Worm (Caenorhabditis elegans) whole organism, L1 larva: ENCODE measurements around the gene C33H5.1.

Experiments used
- Y116A8C.19 ChIP-seq: sonication (generic microtip); optimal IDR thresholded peaks from 2 replicates; lab custom pipeline; 2016; ENCODE audit warnings: missing compliant biosample characterization, missing genetic modification characterization, borderline replicate concordance
- ama-1 ChIP-seq: fragments of 150-350 bp; optimal IDR thresholded peaks from 2 replicates; lab custom pipeline; 2014
- blmp-1 ChIP-seq: fragments of 150-350 bp; optimal IDR thresholded peaks from 2 replicates; lab custom pipeline; 2014; ENCODE audit warnings: missing biosample characterization, missing genetic modification characterization
- ceh-8 ChIP-seq: fragments of 200-800 bp; sonication (Bioruptor generic); optimal IDR thresholded peaks from 2 replicates; lab custom pipeline; 2018; ENCODE audit warnings: mild to moderate bottlenecking, missing genetic modification characterization, moderate library complexity, missing compliant biosample characterization
- ceh-82 ChIP-seq, 3 experiments: fragments of 150-350 bp in 1 of 3; sonication (generic microtip) in 2 of 3; optimal IDR thresholded peaks; 2 replicates each; lab custom pipeline; 2014 to 2017; ENCODE audit warnings: missing biosample characterization in 3 of 3, missing genetic modification characterization in 3 of 3
- ceh-88 ChIP-seq: fragments of 200-800 bp; sonication (Bioruptor generic); IDR thresholded peaks from 2 replicates; pipeline ENCODE4 v1.3.6; 2022; ENCODE audit warnings: missing genetic modification characterization, missing compliant biosample characterization
- ceh-90 ChIP-seq: sonication (generic microtip); optimal IDR thresholded peaks from 2 replicates; lab custom pipeline; 2016; ENCODE audit warnings: missing genetic modification characterization, missing compliant biosample characterization
- dpl-1 ChIP-seq, 3 experiments: fragments of 150-350 bp in 2 of 3; sonication (generic microtip) in 1 of 3; optimal IDR thresholded peaks; 2 replicates each; lab custom pipeline; 2014 to 2017; ENCODE audit warnings: missing biosample characterization in 3 of 3, missing genetic modification characterization in 3 of 3, missing genetic modification reagents in 3 of 3
- dsc-1 ChIP-seq: sonication (generic microtip); optimal IDR thresholded peaks from 2 replicates; lab custom pipeline; 2016; ENCODE audit warnings: mild to moderate bottlenecking, missing genetic modification characterization, missing compliant biosample characterization
- efl-1 ChIP-seq, 4 experiments: fragments of 150-350 bp; optimal IDR thresholded peaks in 3 of 4; peaks in 1 of 4; 1 replicate in 1 of 4; 2 replicates in 3 of 4; lab custom pipeline; 2014; ENCODE audit warnings: missing biosample characterization in 2 of 4, missing genetic modification characterization in 2 of 4, missing genetic modification reagents in 2 of 4
- egl-13 ChIP-seq: sonication (generic microtip); optimal IDR thresholded peaks from 2 replicates; lab custom pipeline; 2016; ENCODE audit warnings: missing genotype, missing genetic modification reagents, missing genetic modification characterization, missing compliant biosample characterization
- elt-2 ChIP-seq: sonication (generic microtip); optimal IDR thresholded peaks from 2 replicates; lab custom pipeline; 2016; ENCODE audit warnings: missing genetic modification characterization, mild to moderate bottlenecking, inconsistent platforms, missing compliant biosample characterization, missing genetic modification reagents
- elt-3 ChIP-seq, 6 experiments: fragments of 150-350 bp in 1 of 6; sonication (generic microtip); optimal IDR thresholded peaks; 2 replicates each; lab custom pipeline; 2017 to 2018; ENCODE audit warnings: missing biosample characterization in 6 of 6, missing genetic modification characterization in 6 of 6, inconsistent platforms in 1 of 6
- ets-5 ChIP-seq: fragments of 200-800 bp; sonication (Bioruptor generic); IDR thresholded peaks from 2 replicates; pipeline ENCODE4 v1.3.6; 2022; ENCODE audit warnings: missing genetic modification characterization, missing compliant biosample characterization
- hlh-17 ChIP-seq: fragments of 200-800 bp; sonication (Bioruptor generic); optimal IDR thresholded peaks from 2 replicates; lab custom pipeline; 2018; ENCODE audit warnings: missing genetic modification characterization, mild to moderate bottlenecking, missing compliant biosample characterization, moderate library complexity, borderline replicate concordance
- irx-1 ChIP-seq: sonication (generic microtip); optimal IDR thresholded peaks from 2 replicates; lab custom pipeline; 2016; ENCODE audit warnings: missing genetic modification characterization, missing compliant biosample characterization
- isw-1 ChIP-seq: fragments of 200-800 bp; sonication (Bioruptor generic); IDR thresholded peaks from 2 replicates; pipeline ENCODE4 v1.3.6; 2022; ENCODE audit warnings: missing genetic modification characterization, missing compliant biosample characterization
- lin-13 ChIP-seq: fragments of 150-350 bp; optimal IDR thresholded peaks from 2 replicates; lab custom pipeline; 2014; ENCODE audit warnings: missing biosample characterization, missing genetic modification reagents, missing genetic modification characterization
- lin-35 ChIP-seq, 2 experiments: fragments of 150-350 bp; optimal IDR thresholded peaks; 2 replicates each; lab custom pipeline; 2014; ENCODE audit warnings: missing biosample characterization in 2 of 2, missing genetic modification characterization in 2 of 2, missing genetic modification reagents in 2 of 2
- lin-39 ChIP-seq: fragments of 150-350 bp; optimal IDR thresholded peaks from 2 replicates; lab custom pipeline; 2014; ENCODE audit warnings: missing biosample characterization, missing genetic modification reagents, missing genetic modification characterization
- mep-1 ChIP-seq: fragments of 150-350 bp; optimal IDR thresholded peaks from 2 replicates; lab custom pipeline; 2014; ENCODE audit warnings: missing biosample characterization, missing genetic modification characterization
- nhr-12 ChIP-seq: sonication (generic microtip); optimal IDR thresholded peaks from 2 replicates; lab custom pipeline; 2017; ENCODE audit warnings: missing biosample characterization, missing genetic modification characterization
- nhr-19 ChIP-seq: fragments of 200-800 bp; sonication (Bioruptor generic); conservative IDR thresholded peaks from 2 replicates; pipeline ENCODE4 v1.3.6; 2022; ENCODE audit warnings: missing genetic modification characterization, missing compliant biosample characterization
- nhr-20 ChIP-seq: sonication (generic microtip); optimal IDR thresholded peaks from 2 replicates; lab custom pipeline; 2016; ENCODE audit warnings: mild to moderate bottlenecking, missing genetic modification characterization, missing compliant biosample characterization
- nhr-237 ChIP-seq: fragments of 150-350 bp; optimal IDR thresholded peaks from 2 replicates; lab custom pipeline; 2014; ENCODE audit warnings: missing biosample characterization, missing genetic modification characterization
- nhr-47 ChIP-seq: sonication (generic microtip); optimal IDR thresholded peaks from 2 replicates; lab custom pipeline; 2016; ENCODE audit warnings: mild to moderate bottlenecking, missing genetic modification characterization, moderate library complexity, missing compliant biosample characterization
- nhr-85 ChIP-seq: sonication (generic microtip); peaks from one replicate; lab custom pipeline; 2016; ENCODE audit warnings: missing genetic modification characterization, inconsistent platforms, missing compliant biosample characterization
- skn-1 ChIP-seq: fragments of 150-350 bp; optimal IDR thresholded peaks from 2 replicates; lab custom pipeline; 2014; ENCODE audit warnings: missing biosample characterization, missing genetic modification characterization
- snu-23 ChIP-seq: sonication (generic microtip); optimal IDR thresholded peaks from 2 replicates; lab custom pipeline; 2016; ENCODE audit warnings: missing genetic modification characterization, missing compliant biosample characterization
- tbx-2 ChIP-seq: sonication (generic microtip); optimal IDR thresholded peaks from 2 replicates; lab custom pipeline; 2016; ENCODE audit warnings: missing genetic modification characterization, missing compliant biosample characterization
- unc-30 ChIP-seq: sonication (generic microtip); optimal IDR thresholded peaks from 2 replicates; lab custom pipeline; 2017; ENCODE audit warnings: missing biosample characterization, missing genetic modification characterization
- zag-1 ChIP-seq: fragments of 150-350 bp; optimal IDR thresholded peaks from 2 replicates; lab custom pipeline; 2014; ENCODE audit warnings: missing biosample characterization, missing genetic modification characterization

Gene C33H5.1

ce11 chrIV:7845585-7845984, 36.9 kb downstream of the C33H5.1 start (continued):
- TF ChIP-seq elt-2 (tag; lab: Kevin White, UChicago) (peak; percentile 30), nhr-85 (tag; lab: Kevin White, UChicago) (peak; percentile 89), ceh-90 (tag; lab: Kevin White, UChicago) (no peak), ceh-8 (GFP tag; lab: Kevin White, UChicago) (peak; percentile 51)

ce11 chrIV:7846386-7846785, 37.7 kb downstream of the C33H5.1 start, which contains the start of gene C06A6.2:
Gene C06A6.2 (plus strand): TSS chrIV:7846622.
- TF ChIP-seq ceh-90 (tag; lab: Kevin White, UChicago): no peak
- TF ChIP-seq mep-1 (tag; lab: Kevin White, UChicago): peak; percentile 5
- no peak for TF ChIP-seq Y116A8C.19 (tag; lab: Kevin White, UChicago)
- TF ChIP-seq ceh-88 (GFP tag; lab: Robert Waterston, UW): no peak
- TF ChIP-seq lin-13 (GFP tag; lab: Kevin White, UChicago): no peak
- TF ChIP-seq nhr-237 (tag; lab: Kevin White, UChicago): no peak
- TF ChIP-seq ets-5 (GFP tag; lab: Robert Waterston, UW): no peak
- TF ChIP-seq snu-23 (GFP tag; lab: Kevin White, UChicago): no peak
- no peak for TF ChIP-seq dsc-1 (tag; lab: Kevin White, UChicago)
- TF ChIP-seq blmp-1: peak; percentile 3
- TF ChIP-seq dpl-1 (GFP tag; optimal IDR thresholded peaks at IDR 0.05; lab: Kevin White, UChicago): peak in 2 of 3 experiments; percentile 44 to 64
- no peak for TF ChIP-seq nhr-47 (tag; lab: Kevin White, UChicago)
- no peak for TF ChIP-seq nhr-19 (GFP tag; lab: Robert Waterston, UW)
- TF ChIP-seq lin-35 (GFP tag; optimal IDR thresholded peaks at IDR 0.05; lab: Kevin White, UChicago): peak in 1 of 2 experiments; percentile 54
- TF ChIP-seq nhr-20 (tag; lab: Kevin White, UChicago): no peak
- no peak for TF ChIP-seq ama-1 (lab: Kevin White, UChicago)
- TF ChIP-seq lin-39 (tag; lab: Kevin White, UChicago): no peak
- no peak for TF ChIP-seq egl-13
- TF ChIP-seq hlh-17 (GFP tag; lab: Kevin White, UChicago): no peak
- peak; percentile 36 to 51 for TF ChIP-seq efl-1 (optimal IDR thresholded peaks at IDR 0.05; lab: Kevin White, UChicago)
- peak; percentile 59 to 92 for TF ChIP-seq efl-1 (GFP tag; optimal IDR thresholded peaks at IDR 0.05 in 1 of 2; lab: Kevin White, UChicago)
- TF ChIP-seq, all 84 proteins: peak for 5

ce11 chrIV:7849235-7849634, 40.5 kb downstream of the C33H5.1 start:
- TF ChIP-seq unc-30 (no peak), zag-1 (tag; lab: Kevin White, UChicago) (no peak), blmp-1 (no peak), dpl-1 (GFP tag; optimal IDR thresholded peaks at IDR 0.05; lab: Kevin White, UChicago) (no peak), skn-1 (tag; lab: Kevin White, UChicago) (no peak)

- TF ChIP-seq skn-1 (tag; lab: Kevin White, UChicago) (no peak), nhr-12 (tag; lab: Kevin White, UChicago) (no peak), tbx-2 (tag; lab: Kevin White, UChicago) (no peak), ceh-82 (tag; optimal IDR thresholded peaks at IDR 0.05; lab: Kevin White, UChicago) (no peak), efl-1 (optimal IDR thresholded peaks at IDR 0.05; lab: Kevin White, UChicago) (no peak), efl-1 (GFP tag; optimal IDR thresholded peaks at IDR 0.05 in 1 of 2; lab: Kevin White, UChicago) (peak in 1 of 2 experiments; percentile 73), isw-1 (GFP tag; lab: Robert Waterston, UW) (no peak), nhr-237 (tag; lab: Kevin White, UChicago) (no peak)
- TF ChIP-seq, all 84 proteins: peak for 1
Measured at ce11 chrIV:7850329-7850728, 41.6 kb downstream of the C33H5.1 start.

- TF ChIP-seq irx-1 (no peak), egl-13 (no peak), elt-3 (tag; optimal IDR thresholded peaks at IDR 0.05; lab: Kevin White, UChicago) (no peak), Y116A8C.19 (tag; lab: Kevin White, UChicago) (no peak)
Measured at ce11 chrIV:7851291-7851690, 42.6 kb downstream of the C33H5.1 start.
